Worm (Caenorhabditis elegans) whole organism, L3 larva: ENCODE results near the gene htas-1.

Experiments
- ZK546.5 ChIP-seq: sonication (generic microtip); optimal IDR thresholded peaks from 2 replicates; lab custom pipeline; 2017; ENCODE audit warnings: missing biosample characterization, missing genetic modification characterization
- ceh-16 ChIP-seq: sonication (generic microtip); optimal IDR thresholded peaks from 2 replicates; lab custom pipeline; 2017; ENCODE audit warnings: missing biosample characterization, missing genetic modification characterization
- ceh-28 ChIP-seq: fragments of 150-350 bp; optimal IDR thresholded peaks from 2 replicates; lab custom pipeline; 2014; ENCODE audit warnings: missing biosample characterization, missing genetic modification reagents, missing genetic modification characterization
- ceh-82 ChIP-seq: fragments of 150-350 bp; optimal IDR thresholded peaks from 2 replicates; lab custom pipeline; 2014; ENCODE audit warnings: missing biosample characterization, missing genetic modification characterization
- egl-27 ChIP-seq: sonication (generic microtip); optimal IDR thresholded peaks from 4 replicates; lab custom pipeline; 2017; ENCODE audit warnings: missing biosample characterization, missing genetic modification reagents, missing genetic modification characterization
- egl-5 ChIP-seq: fragments of 150-350 bp; optimal IDR thresholded peaks from 2 replicates; lab custom pipeline; 2017; ENCODE audit warnings: missing biosample characterization, missing genetic modification reagents, missing genetic modification characterization, inconsistent platforms
- elt-1 ChIP-seq: fragments of 150-350 bp; optimal IDR thresholded peaks from 2 replicates; lab custom pipeline; 2014; ENCODE audit warnings: missing biosample characterization, missing genetic modification characterization
- elt-2 ChIP-seq: sonication (generic microtip); optimal IDR thresholded peaks from 2 replicates; lab custom pipeline; 2016; ENCODE audit warnings: missing genetic modification reagents, mild to moderate bottlenecking, missing genetic modification characterization, missing compliant biosample characterization
- elt-3 ChIP-seq, 3 experiments: fragments of 150-350 bp in 1 of 3; sonication (generic microtip) in 2 of 3; optimal IDR thresholded peaks; 2 replicates in 2 of 3; 4 replicates in 1 of 3; lab custom pipeline; 2014 to 2017; ENCODE audit warnings: missing biosample characterization in 3 of 3, missing genetic modification characterization in 3 of 3
- eor-1 ChIP-seq, 2 experiments: fragments of 150-350 bp; optimal IDR thresholded peaks; 2 replicates each; lab custom pipeline; 2014 to 2018; ENCODE audit warnings: missing biosample characterization in 2 of 2, missing genetic modification characterization in 2 of 2
- fkh-10 ChIP-seq: sonication (generic microtip); optimal IDR thresholded peaks from 2 replicates; lab custom pipeline; 2017; ENCODE audit warnings: missing biosample characterization, missing genetic modification reagents, missing genetic modification characterization
- fos-1 ChIP-seq: fragments of 150-350 bp; optimal IDR thresholded peaks from 2 replicates; lab custom pipeline; 2014; ENCODE audit warnings: missing biosample characterization, missing genetic modification characterization
- hmg-11 ChIP-seq: sonication (generic microtip); optimal IDR thresholded peaks from 2 replicates; lab custom pipeline; 2016; ENCODE audit warnings: missing genetic modification characterization, missing compliant biosample characterization
- jun-1 ChIP-seq: fragments of 150-350 bp; optimal IDR thresholded peaks from 2 replicates; lab custom pipeline; 2014; ENCODE audit warnings: missing biosample characterization, missing genetic modification reagents, missing genetic modification characterization
- lin-39 ChIP-seq: fragments of 150-350 bp; optimal IDR thresholded peaks from 2 replicates; lab custom pipeline; 2018; ENCODE audit warnings: missing biosample characterization, missing genetic modification reagents, missing genetic modification characterization
- lsy-12 ChIP-seq: sonication (generic microtip); optimal IDR thresholded peaks from 2 replicates; lab custom pipeline; 2016; ENCODE audit warnings: mild to moderate bottlenecking, missing genetic modification characterization, missing compliant biosample characterization
- mml-1 ChIP-seq: fragments of 150-350 bp; sonication (generic microtip); optimal IDR thresholded peaks from 3 replicates; lab custom pipeline; 2014; ENCODE audit warnings: missing biosample characterization, missing genetic modification characterization
- nhr-11 ChIP-seq: fragments of 150-350 bp; optimal IDR thresholded peaks from 2 replicates; lab custom pipeline; 2014; ENCODE audit warnings: missing biosample characterization, missing genetic modification characterization
- nhr-12 ChIP-seq: fragments of 150-350 bp; optimal IDR thresholded peaks from 2 replicates; lab custom pipeline; 2014; ENCODE audit warnings: missing biosample characterization, missing genetic modification characterization
- nhr-23 ChIP-seq: fragments of 150-350 bp; optimal IDR thresholded peaks from 2 replicates; lab custom pipeline; 2014; ENCODE audit warnings: missing biosample characterization, missing genetic modification reagents, missing genetic modification characterization
- nhr-25 ChIP-seq: sonication (generic microtip); optimal IDR thresholded peaks from 2 replicates; lab custom pipeline; 2017; ENCODE audit warnings: missing biosample characterization, missing genetic modification characterization
- nhr-28 ChIP-seq: fragments of 150-350 bp; optimal IDR thresholded peaks from 2 replicates; lab custom pipeline; 2014; ENCODE audit warnings: missing biosample characterization, missing genetic modification characterization
- nhr-43 ChIP-seq: sonication (generic microtip); optimal IDR thresholded peaks from 2 replicates; lab custom pipeline; 2016; ENCODE audit warnings: mild to moderate bottlenecking, missing genetic modification characterization, missing compliant biosample characterization; ENCODE audit not compliant: poor library complexity, severe bottlenecking
- nhr-67 ChIP-seq: fragments of 150-350 bp; optimal IDR thresholded peaks from 2 replicates; lab custom pipeline; 2014; ENCODE audit warnings: missing biosample characterization, missing genetic modification characterization
- nhr-76 ChIP-seq: fragments of 150-350 bp; sonication (generic microtip); optimal IDR thresholded peaks from 5 replicates; lab custom pipeline; 2014; ENCODE audit warnings: missing biosample characterization, missing genetic modification characterization
- pha-4 ChIP-seq: fragments of 150-350 bp; optimal IDR thresholded peaks from 2 replicates; lab custom pipeline; 2014; ENCODE audit warnings: missing biosample characterization, missing genetic modification reagents, missing genetic modification characterization
- pqm-1 ChIP-seq: fragments of 150-350 bp; optimal IDR thresholded peaks from 2 replicates; lab custom pipeline; 2017; ENCODE audit warnings: missing biosample characterization, missing genetic modification characterization, inconsistent platforms
- sea-2 ChIP-seq: fragments of 150-350 bp; sonication (generic microtip); optimal IDR thresholded peaks from 4 replicates; lab custom pipeline; 2014; ENCODE audit warnings: missing biosample characterization, missing genetic modification reagents, missing genetic modification characterization
- skn-1 ChIP-seq: fragments of 150-350 bp; optimal IDR thresholded peaks from 2 replicates; lab custom pipeline; 2014; ENCODE audit warnings: missing biosample characterization, missing genetic modification characterization
- snpc-4 ChIP-seq: fragments of 150-350 bp; optimal IDR thresholded peaks from 2 replicates; lab custom pipeline; 2014; ENCODE audit warnings: missing biosample characterization, missing genetic modification characterization
- unc-39 ChIP-seq: sonication (generic microtip); optimal IDR thresholded peaks from 4 replicates; lab custom pipeline; 2017; ENCODE audit warnings: missing biosample characterization, missing genetic modification characterization
- ztf-11 ChIP-seq: fragments of 150-350 bp; optimal IDR thresholded peaks from 2 replicates; lab custom pipeline; 2014; ENCODE audit warnings: missing biosample characterization, missing genetic modification characterization
- ztf-4 ChIP-seq: fragments of 150-350 bp; optimal IDR thresholded peaks from 2 replicates; lab custom pipeline; 2014; ENCODE audit warnings: missing biosample characterization, missing genetic modification characterization

Gene htas-1

DNA sequence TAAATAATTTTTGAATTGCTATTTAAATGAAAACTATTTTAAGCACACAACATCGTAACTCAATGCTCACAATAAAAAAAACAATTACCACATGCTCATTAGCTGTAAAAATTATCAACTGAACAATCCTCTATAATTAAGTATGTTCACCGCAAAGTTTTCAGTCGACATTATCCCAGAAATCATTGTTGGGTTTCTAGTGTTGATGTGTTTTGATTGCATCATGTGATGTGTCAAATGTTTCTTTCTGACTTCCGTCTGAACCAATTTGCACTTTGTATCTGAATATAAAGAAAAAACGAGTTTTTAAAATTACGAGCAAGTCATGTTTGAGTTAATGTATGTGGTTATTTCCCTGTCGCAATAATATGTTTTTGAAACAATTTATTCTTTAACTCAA, 34.5 kb upstream of the htas-1 start:
- TF ChIP-seq lin-39 (no peak), skn-1 (peak; percentile 15), nhr-67 (tag; lab: Kevin White, UChicago) (no peak)

DNA sequence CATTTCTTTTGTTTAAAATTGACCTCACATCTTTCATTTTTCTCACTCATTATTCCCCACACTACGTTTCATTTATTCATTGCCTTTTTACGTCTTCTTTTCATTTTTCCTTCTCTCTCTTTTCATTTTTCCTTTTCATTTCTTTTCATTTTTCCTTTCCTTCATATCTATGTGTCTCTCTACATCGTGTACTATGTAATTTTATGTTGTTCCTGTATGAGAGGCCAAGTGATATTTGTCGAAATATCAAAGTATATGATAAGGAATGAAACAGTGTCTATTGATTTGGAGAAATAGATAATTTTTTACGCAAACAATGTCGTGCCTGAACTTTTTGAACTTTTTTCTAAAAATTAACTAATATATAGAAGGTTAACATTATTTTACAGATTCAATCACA, 33.2 kb upstream of the htas-1 start:
- TF ChIP-seq ceh-28 (tag; lab: Kevin White, UChicago) (peak; percentile 59), fkh-10 (GFP tag; lab: Kevin White, UChicago) (no peak), elt-2 (tag; lab: Kevin White, UChicago) (peak; percentile 76), nhr-76 (tag; lab: Kevin White, UChicago) (no peak), nhr-23 (tag; lab: Kevin White, UChicago) (peak; percentile 49), egl-27 (tag; lab: Kevin White, UChicago) (no peak), pqm-1 (tag; lab: Kevin White, UChicago) (peak; percentile 72), elt-3 (tag; optimal IDR thresholded peaks at IDR 0.05; lab: Kevin White, UChicago) (no peak), skn-1 (peak; percentile 97), pha-4 (tag; lab: Kevin White, UChicago) (peak; percentile 59), snpc-4 (tag; lab: Kevin White, UChicago) (peak; percentile 23), nhr-25 (peak; percentile 36)

DNA sequence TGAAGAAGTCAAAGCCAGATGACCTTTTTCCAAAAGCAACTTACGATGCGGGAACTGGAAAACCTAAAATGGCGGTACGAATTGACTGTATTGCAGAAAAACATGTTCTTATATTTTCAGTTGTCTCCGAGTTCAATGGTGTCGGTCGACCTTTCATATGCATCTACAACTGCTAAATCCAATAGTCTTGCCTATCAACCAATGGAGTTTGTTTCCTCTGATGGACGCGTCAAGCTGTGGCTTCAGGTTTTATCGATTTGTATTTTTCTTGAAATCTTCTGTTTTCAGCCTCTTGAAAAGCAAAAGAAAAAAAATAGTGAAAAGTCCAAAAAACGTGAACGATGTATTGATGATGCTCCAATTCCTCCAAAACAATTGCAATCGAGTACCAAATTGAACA, 30.9 kb upstream of the htas-1 start:
- TF ChIP-seq lsy-12 (tag; lab: Kevin White, UChicago) (no peak), mml-1 (tag; lab: Kevin White, UChicago) (no peak), hmg-11 (no peak), eor-1 (tag; optimal IDR thresholded peaks at IDR 0.05; lab: Kevin White, UChicago) (no peak), ceh-16 (no peak), snpc-4 (tag; lab: Kevin White, UChicago) (no peak), unc-39 (tag; lab: Kevin White, UChicago) (no peak), ztf-11 (tag; lab: Kevin White, UChicago) (no peak), sea-2 (GFP tag; lab: Kevin White, UChicago) (no peak), fos-1 (tag; lab: Kevin White, UChicago) (no peak), pha-4 (tag; lab: Kevin White, UChicago) (no peak), nhr-67 (tag; lab: Kevin White, UChicago) (no peak), jun-1 (tag; lab: Kevin White, UChicago) (no peak), pqm-1 (tag; lab: Kevin White, UChicago) (no peak)
- TF ChIP-seq, all 47 proteins: peak for 0

DNA sequence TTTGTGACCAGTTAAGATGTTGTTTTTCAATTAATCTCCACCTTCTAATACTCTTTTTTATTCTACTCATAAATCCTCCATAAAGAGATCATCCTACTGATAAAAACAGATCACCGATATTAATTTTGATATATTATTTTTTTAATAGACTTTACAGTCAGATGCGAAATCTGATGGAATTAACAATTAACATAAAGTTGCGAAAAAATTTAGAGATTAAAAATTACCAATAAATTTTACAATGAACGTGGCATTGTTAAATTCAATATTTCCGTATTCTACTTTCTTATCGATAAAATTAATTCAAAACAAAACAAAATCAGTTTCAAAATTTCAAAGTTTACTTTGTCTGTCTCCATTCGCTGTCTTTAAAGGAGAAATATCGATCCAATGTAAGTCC, 29.4 kb upstream of the htas-1 start, which contains the start of gene K01H12.4:
Gene K01H12.4, plus strand, starts transcription at position 301 of the 400 bp plus-strand sequence.
- TF ChIP-seq nhr-25 (no peak), nhr-67 (tag; lab: Kevin White, UChicago) (no peak), mml-1 (tag; lab: Kevin White, UChicago) (no peak), eor-1 (tag; optimal IDR thresholded peaks at IDR 0.05; lab: Kevin White, UChicago) (no peak), nhr-28 (tag; lab: Kevin White, UChicago) (no peak), nhr-12 (tag; lab: Kevin White, UChicago) (no peak), skn-1 (no peak), ceh-28 (tag; lab: Kevin White, UChicago) (no peak)
- TF ChIP-seq, all 47 proteins: peak for 0

DNA sequence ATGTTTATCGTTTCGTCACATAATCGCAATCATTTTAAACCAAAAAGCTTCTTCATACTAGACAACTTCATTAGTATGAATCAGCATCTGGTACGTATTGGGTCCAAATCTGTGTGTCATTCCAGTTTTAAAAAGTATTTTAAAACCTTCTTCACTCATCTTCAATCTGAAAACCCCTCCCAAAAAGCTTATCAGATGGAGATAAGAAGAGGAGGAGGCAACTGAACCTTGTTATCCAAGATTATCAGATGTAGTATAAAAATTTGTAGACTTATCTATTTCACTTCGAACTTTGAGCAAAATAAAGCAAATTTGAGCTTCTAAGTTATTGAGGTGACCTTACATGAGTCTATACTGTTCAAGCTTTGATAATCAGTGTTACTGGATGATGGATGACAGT, 26.6 kb upstream of the htas-1 start, which contains the start of gene nhr-38:
Gene nhr-38, plus strand, starts transcription at position 301 of the 400 bp plus-strand sequence.
- no peak for TF ChIP-seq nhr-12 (tag; lab: Kevin White, UChicago)
- no peak for TF ChIP-seq fos-1 (tag; lab: Kevin White, UChicago)
- no peak for TF ChIP-seq snpc-4 (tag; lab: Kevin White, UChicago)
- TF ChIP-seq, all 47 proteins: peak for 0

DNA sequence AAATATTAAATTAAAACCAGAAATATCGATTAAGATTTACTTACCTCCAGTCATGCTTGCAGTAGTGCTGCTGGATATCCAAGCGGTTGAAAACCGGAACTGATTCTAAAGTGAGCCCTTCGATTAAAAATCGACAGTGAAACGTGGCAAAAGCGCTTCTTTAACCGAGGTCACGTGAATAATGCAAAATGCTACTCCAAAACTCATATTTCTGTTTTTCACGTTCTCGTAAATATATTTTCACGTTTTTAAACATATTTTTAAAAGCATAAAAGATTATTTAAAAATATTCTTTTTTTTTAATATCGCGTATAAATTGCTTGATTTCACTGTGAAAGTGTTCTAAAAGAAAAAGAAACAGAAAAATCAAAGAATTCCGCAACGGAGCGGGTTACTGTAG, 25.9 kb upstream of the htas-1 start, which contains the start of gene ant-1.3:
Gene ant-1.3, minus strand, starts transcription at position 101 of the 400 bp plus-strand sequence.
- no peak for TF ChIP-seq nhr-43 (tag; lab: Kevin White, UChicago)
- no peak for TF ChIP-seq nhr-28 (tag; lab: Kevin White, UChicago)
- no peak for TF ChIP-seq ztf-11 (tag; lab: Kevin White, UChicago)
- TF ChIP-seq nhr-11 (tag; lab: Kevin White, UChicago), result no peak
- no peak for TF ChIP-seq nhr-67 (tag; lab: Kevin White, UChicago)
- no peak for TF ChIP-seq ztf-4 (tag; lab: Kevin White, UChicago)
- TF ChIP-seq nhr-23 (tag; lab: Kevin White, UChicago), result no peak
- TF ChIP-seq eor-1 (tag; optimal IDR thresholded peaks at IDR 0.05; lab: Kevin White, UChicago), result no peak
- TF ChIP-seq elt-1 (tag; lab: Kevin White, UChicago), result no peak
- TF ChIP-seq egl-5, result no peak
- TF ChIP-seq nhr-25, result no peak
- TF ChIP-seq lsy-12 (tag; lab: Kevin White, UChicago), result no peak
- no peak for TF ChIP-seq ceh-82 (tag; lab: Kevin White, UChicago)
- TF ChIP-seq fkh-10 (GFP tag; lab: Kevin White, UChicago), result no peak
- TF ChIP-seq jun-1 (tag; lab: Kevin White, UChicago), result no peak
- no peak for TF ChIP-seq ZK546.5 (tag; lab: Kevin White, UChicago)
- no peak for TF ChIP-seq fos-1 (tag; lab: Kevin White, UChicago)
